Fruit fly (Drosophila melanogaster) whole organism, embryonic: Measurements from ENCODE around the gene Acat1.
A peak's percentile ranks its signal among the peaks of the same experiment; 100 is the strongest.

Experiments
- CG11560 ChIP-seq: fragments of 200-800 bp; sonication (Bioruptor generic); IDR thresholded peaks from 3 replicates; pipeline ENCODE4 v1.3.6; 2022; ENCODE audit warnings: missing biosample characterization, missing genetic modification characterization
- CG14050 ChIP-seq: fragments of 200-800 bp; sonication (Bioruptor generic); IDR thresholded peaks from 3 replicates; pipeline ENCODE4 v1.3.6; 2022; ENCODE audit warnings: missing biosample characterization, missing genetic modification characterization
- CG1529 ChIP-seq: fragments of 200-800 bp; sonication (Bioruptor generic); optimal IDR thresholded peaks from 3 replicates; lab custom pipeline; 2018; ENCODE audit warnings: missing biosample characterization, missing genetic modification characterization
- CG16779 ChIP-seq: fragments of 200-800 bp; sonication (Bioruptor generic); IDR thresholded peaks from 2 replicates; pipeline ENCODE4 v1.3.6; 2022; ENCODE audit warnings: missing biosample characterization, missing genetic modification characterization
- CG17568 ChIP-seq: fragments of 200-800 bp; sonication (Bioruptor generic); optimal IDR thresholded peaks from 2 replicates; lab custom pipeline; 2018; ENCODE audit warnings: missing biosample characterization, mild to moderate bottlenecking, missing genetic modification characterization, moderate library complexity
- CG17912 ChIP-seq: fragments of 200-800 bp; sonication (Bioruptor generic); optimal IDR thresholded peaks from 2 replicates; lab custom pipeline; 2018; ENCODE audit warnings: missing biosample characterization, mild to moderate bottlenecking, missing genetic modification characterization
- CG2116 ChIP-seq: fragments of 200-800 bp; sonication (Bioruptor generic); optimal IDR thresholded peaks from 3 replicates; lab custom pipeline; 2018; ENCODE audit warnings: missing biosample characterization, mild to moderate bottlenecking, missing genetic modification characterization
- CG2889 ChIP-seq: fragments of 200-800 bp; sonication (Bioruptor generic); IDR thresholded peaks from 3 replicates; pipeline ENCODE4 v1.3.6; 2022; ENCODE audit warnings: missing biosample characterization, missing genetic modification characterization
- CG30020 ChIP-seq: fragments of 200-800 bp; optimal IDR thresholded peaks from 2 replicates; lab custom pipeline; 2019; ENCODE audit warnings: missing biosample characterization, mild to moderate bottlenecking, missing genetic modification characterization, moderate library complexity
- CG32772 ChIP-seq: fragments of 200-800 bp; sonication (Bioruptor generic); IDR thresholded peaks from 2 replicates; pipeline ENCODE4 v1.3.6; 2022; ENCODE audit warnings: missing biosample characterization, missing genetic modification characterization
- CG3838 ChIP-seq: fragments of 200-800 bp; sonication (Bioruptor generic); optimal IDR thresholded peaks from 3 replicates; lab custom pipeline; 2016; ENCODE audit warnings: missing biosample characterization, missing genetic modification characterization
- CG3995 ChIP-seq: fragments of 200-800 bp; sonication (Bioruptor generic); optimal IDR thresholded peaks from 3 replicates; lab custom pipeline; 2016; ENCODE audit warnings: missing biosample characterization, missing genetic modification characterization
- CG42726 ChIP-seq: fragments of 200-800 bp; sonication (Bioruptor generic); IDR thresholded peaks from 2 replicates; pipeline ENCODE4 v1.3.6; 2022; ENCODE audit warnings: missing biosample characterization, missing genetic modification characterization; ENCODE audit not compliant: partially characterized antibody
- CG4820 ChIP-seq: fragments of 200-800 bp; sonication (Bioruptor generic); optimal IDR thresholded peaks from 3 replicates; lab custom pipeline; 2016; ENCODE audit warnings: missing biosample characterization, missing genetic modification characterization
- CG6765 ChIP-seq: fragments of 200-800 bp; sonication (Bioruptor generic); optimal IDR thresholded peaks from 3 replicates; lab custom pipeline; 2017; ENCODE audit warnings: missing biosample characterization, mild to moderate bottlenecking, missing genetic modification characterization
- CG7839 ChIP-seq: fragments of 200-800 bp; sonication (Bioruptor generic); optimal IDR thresholded peaks from 3 replicates; lab custom pipeline; 2018; ENCODE audit warnings: missing biosample characterization, mild to moderate bottlenecking, missing genetic modification characterization, moderate library complexity
- CG7963 ChIP-seq: fragments of 200-800 bp; sonication (Bioruptor generic); IDR thresholded peaks from 3 replicates; pipeline ENCODE4 v1.3.6; 2022; ENCODE audit warnings: missing biosample characterization, missing genetic modification characterization; ENCODE audit not compliant: partially characterized antibody
- CG9609 ChIP-seq: fragments of 200-800 bp; sonication (Bioruptor generic); optimal IDR thresholded peaks from 3 replicates; lab custom pipeline; 2016; ENCODE audit warnings: missing biosample characterization, missing genetic modification characterization
- Chrac-16 ChIP-seq: fragments of 200-800 bp; sonication (Bioruptor generic); optimal IDR thresholded peaks from 3 replicates; lab custom pipeline; 2016; ENCODE audit warnings: missing biosample characterization, missing genetic modification characterization
- Doc2 ChIP-seq: fragments of 200-800 bp; sonication (Bioruptor generic); IDR thresholded peaks from 2 replicates; pipeline ENCODE4 v1.3.6; 2022; ENCODE audit warnings: missing biosample characterization, missing genetic modification characterization
- Drgx ChIP-seq: fragments of 200-800 bp; sonication (Bioruptor generic); IDR thresholded peaks from 2 replicates; pipeline ENCODE4 v1.3.6; 2022; ENCODE audit warnings: missing biosample characterization, missing genetic modification characterization
- Ets65A ChIP-seq: fragments of 200-800 bp; sonication (Bioruptor generic); peaks from one replicate; lab custom pipeline; 2016; ENCODE audit warnings: missing biosample characterization, missing genetic modification characterization
- HmgD ChIP-seq: fragments of 200-800 bp; sonication (Bioruptor generic); optimal IDR thresholded peaks from 3 replicates; lab custom pipeline; 2016; ENCODE audit warnings: missing biosample characterization, missing genetic modification characterization
- Mad ChIP-seq: fragments of 200-800 bp; sonication (Bioruptor generic); optimal IDR thresholded peaks from 2 replicates; lab custom pipeline; 2016; ENCODE audit warnings: missing biosample characterization, missing genetic modification characterization
- NK7.1 ChIP-seq: fragments of 200-800 bp; sonication (Bioruptor generic); optimal IDR thresholded peaks from 3 replicates; lab custom pipeline; 2016; ENCODE audit warnings: missing biosample characterization, missing genetic modification characterization
- Optix ChIP-seq: fragments of 200-800 bp; sonication (Bioruptor generic); IDR thresholded peaks from 3 replicates; pipeline ENCODE4 v1.3.6; 2022; ENCODE audit warnings: missing biosample characterization, missing genetic modification characterization
- Ravus ChIP-seq: fragments of 200-800 bp; sonication (Bioruptor generic); IDR thresholded peaks from 2 replicates; pipeline ENCODE4 v1.3.6; 2022; ENCODE audit warnings: missing biosample characterization, missing genetic modification characterization
- Trl ChIP-seq, 3 experiments: fragments of >200 bp in 2 of 3; fragments of 200-800 bp in 1 of 3; sonication (Bioruptor generic) in 1 of 3; optimal IDR thresholded peaks; 2 replicates in 1 of 3; 3 replicates in 2 of 3; lab custom pipeline; 2016 to 2017; ENCODE audit warnings: missing biosample characterization in 1 of 3, missing genetic modification characterization in 1 of 3
- ac ChIP-seq: fragments of 200-800 bp; sonication (Bioruptor generic); optimal IDR thresholded peaks from 3 replicates; lab custom pipeline; 2017; ENCODE audit warnings: missing biosample characterization, mild to moderate bottlenecking, missing genetic modification characterization
- ash1 ChIP-seq: fragments of 200-800 bp; sonication (Bioruptor generic); optimal IDR thresholded peaks from 2 replicates; lab custom pipeline; 2018; ENCODE audit warnings: missing biosample characterization, mild to moderate bottlenecking, missing genetic modification characterization
- bowl ChIP-seq: fragments of 200-800 bp; sonication (Bioruptor generic); IDR thresholded peaks from 2 replicates; pipeline ENCODE4 v1.3.6; 2022; ENCODE audit warnings: missing biosample characterization, missing genetic modification characterization
- bsh ChIP-seq, 2 experiments: fragments of 200-800 bp; sonication (Bioruptor generic); optimal IDR thresholded peaks; 2 replicates each; lab custom pipeline; 2017 to 2018; ENCODE audit warnings: mild to moderate bottlenecking in 2 of 2, missing biosample characterization in 2 of 2, missing genetic modification characterization in 2 of 2, moderate library complexity in 1 of 2
- chif ChIP-seq, 2 experiments: fragments of 200-800 bp; sonication (Bioruptor generic); optimal IDR thresholded peaks; 3 replicates each; lab custom pipeline; 2016; ENCODE audit warnings: missing biosample characterization in 2 of 2, missing genetic modification characterization in 2 of 2
- croc ChIP-seq: fragments of 200-800 bp; sonication (Bioruptor generic); conservative IDR thresholded peaks from 3 replicates; pipeline ENCODE4 v1.3.6; 2022; ENCODE audit warnings: missing biosample characterization, missing genetic modification characterization
- dmrt11E ChIP-seq: fragments of 200-800 bp; sonication (Bioruptor generic); optimal IDR thresholded peaks from 3 replicates; lab custom pipeline; 2018; ENCODE audit warnings: missing biosample characterization, mild to moderate bottlenecking, missing genetic modification characterization, moderate library complexity
- gcm2 ChIP-seq: fragments of 200-800 bp; sonication (Bioruptor generic); optimal IDR thresholded peaks from 2 replicates; lab custom pipeline; 2016; ENCODE audit warnings: missing biosample characterization, missing genetic modification characterization
- gt ChIP-seq: fragments of 200-800 bp; sonication (Bioruptor generic); IDR thresholded peaks from 2 replicates; pipeline ENCODE4 v1.3.6; 2022; ENCODE audit warnings: missing biosample characterization, missing genetic modification characterization
- jigr1 ChIP-seq: fragments of 200-800 bp; sonication (Bioruptor generic); IDR thresholded peaks from 3 replicates; pipeline ENCODE4 v1.3.6; 2022; ENCODE audit warnings: missing biosample characterization, missing genetic modification characterization
- knrl ChIP-seq: fragments of 200-800 bp; sonication (Bioruptor generic); IDR thresholded peaks from 3 replicates; pipeline ENCODE4 v1.3.6; 2022; ENCODE audit warnings: missing biosample characterization, missing genetic modification characterization; ENCODE audit not compliant: partially characterized antibody
- mam ChIP-seq: fragments of 200-800 bp; sonication (Bioruptor generic); optimal IDR thresholded peaks from 3 replicates; lab custom pipeline; 2016; ENCODE audit warnings: missing biosample characterization, missing genetic modification characterization
- pan ChIP-seq, 4 experiments: fragments of >200 bp in 3 of 4; fragments of 200-800 bp in 1 of 4; sonication (Bioruptor generic) in 1 of 4; optimal IDR thresholded peaks in 3 of 4; IDR thresholded peaks in 1 of 4; 2 replicates each; pipeline versions ENCODE4 v1.3.6 to Lab custom; 2017 to 2022; ENCODE audit warnings: missing biosample characterization in 2 of 4, missing genetic modification characterization in 2 of 4, mixed read lengths in 1 of 4
- pnt ChIP-seq: fragments of 200-800 bp; sonication (Bioruptor generic); optimal IDR thresholded peaks from 3 replicates; lab custom pipeline; 2016; ENCODE audit warnings: missing biosample characterization, missing genetic modification characterization
- prd ChIP-seq, 3 experiments: fragments of >200 bp in 2 of 3; fragments of 200-800 bp in 1 of 3; sonication (Bioruptor generic) in 1 of 3; optimal IDR thresholded peaks in 2 of 3; IDR thresholded peaks in 1 of 3; 2 replicates in 2 of 3; 3 replicates in 1 of 3; pipeline versions ENCODE4 v1.3.6 to Lab custom; 2017 to 2022; ENCODE audit warnings: missing biosample characterization in 1 of 3, missing genetic modification characterization in 1 of 3
- pum ChIP-seq: fragments of 200-800 bp; sonication (Bioruptor generic); optimal IDR thresholded peaks from 2 replicates; lab custom pipeline; 2016; ENCODE audit warnings: missing biosample characterization, missing genetic modification characterization
- salm ChIP-seq: fragments of 200-800 bp; sonication (Bioruptor generic); optimal IDR thresholded peaks from 2 replicates; lab custom pipeline; 2018; ENCODE audit warnings: missing biosample characterization, mild to moderate bottlenecking, missing genetic modification characterization
- sens ChIP-seq: fragments of 200-800 bp; sonication (Bioruptor generic); peaks from one replicate; lab custom pipeline; 2016; ENCODE audit warnings: missing biosample characterization, missing genetic modification characterization
- sqz ChIP-seq: fragments of 200-800 bp; sonication (Bioruptor generic); optimal IDR thresholded peaks from 3 replicates; lab custom pipeline; 2018; ENCODE audit warnings: missing biosample characterization, mild to moderate bottlenecking, missing genetic modification characterization
- tll ChIP-seq, 2 experiments: fragments of 200-800 bp in 1 of 2; fragments of >200 bp in 1 of 2; sonication (Bioruptor generic) in 1 of 2; optimal IDR thresholded peaks; 2 replicates each; lab custom pipeline; 2017 to 2019; ENCODE audit warnings: missing biosample characterization in 2 of 2, missing genetic modification characterization in 2 of 2, mild to moderate bottlenecking in 1 of 2, moderate library complexity in 1 of 2
- tna ChIP-seq: fragments of 200-800 bp; sonication (Bioruptor generic); IDR thresholded peaks from 2 replicates; pipeline ENCODE4 v1.3.6; 2022; ENCODE audit warnings: missing biosample characterization, missing genetic modification characterization; ENCODE audit not compliant: partially characterized antibody
- z ChIP-seq: fragments of 200-800 bp; sonication (Bioruptor generic); IDR thresholded peaks from 3 replicates; pipeline ENCODE4 v1.3.6; 2022; ENCODE audit warnings: missing biosample characterization, missing genetic modification characterization

Gene Acat1

dm6 chrX:7892539-7892899 is 3.9 kb upstream of the Acat1 start (continued):
- TF ChIP-seq bowl (GFP tag; lab: Robert Waterston, UW) (no peak), bsh (GFP tag; optimal IDR thresholded peaks at IDR 0.05; lab: Kevin White, UChicago) (peak; percentile 15 to 23), prd (optimal IDR thresholded peaks at IDR 0.05; lab: Kevin White, UChicago) (no peak), prd (GFP tag; IDR thresholded peaks at IDR 0.05; lab: Robert Waterston, UW) (peak; percentile 64; the same call in 2 of the 3 replicates), Chrac-16 (GFP tag; lab: Kevin White, UChicago) (peak; percentile 4), CG4820 (GFP tag; lab: Kevin White, UChicago) (no peak), NK7.1 (GFP tag; lab: Kevin White, UChicago) (no peak), gcm2 (GFP tag; lab: Kevin White, UChicago) (no peak), CG3838 (GFP tag; lab: Kevin White, UChicago) (no peak), pnt (GFP tag; lab: Kevin White, UChicago) (no peak), Mad (no peak), chif (GFP tag; optimal IDR thresholded peaks at IDR 0.05; lab: Kevin White, UChicago) (peak in 1 of 2 experiments; percentile 25), CG7839 (tag; lab: Kevin White, UChicago) (peak; percentile 1), Ets65A (GFP tag; lab: Kevin White, UChicago) (peak; percentile 10), jigr1 (GFP tag; lab: Robert Waterston, UW) (no peak), tna (no peak), CG2116 (no peak), croc (GFP tag; lab: Robert Waterston, UW) (no peak), Optix (GFP tag; lab: Robert Waterston, UW) (no peak), CG6765 (GFP tag; lab: Kevin White, UChicago) (no peak), z (GFP tag; lab: Robert Waterston, UW) (no peak), CG17912 (GFP tag; lab: Kevin White, UChicago) (no peak), HmgD (GFP tag; lab: Kevin White, UChicago) (no peak), CG11560 (no peak), mam (GFP tag; lab: Kevin White, UChicago) (no peak), salm (tag; lab: Kevin White, UChicago) (no peak), sqz (GFP tag; lab: Kevin White, UChicago) (no peak), CG3995 (no peak), CG7963 (GFP tag; lab: Robert Waterston, UW) (no peak), CG30020 (tag; lab: Kevin White, UChicago) (no peak), dmrt11E (peak; percentile 53), pan (optimal IDR thresholded peaks at IDR 0.05; lab: Kevin White, UChicago) (no peak), pan (GFP tag; optimal IDR thresholded peaks at IDR 0.05 in 1 of 2, IDR thresholded peaks at IDR 0.05 in 1 of 2) (no peak), Doc2 (no peak), CG14050 (GFP tag; lab: Robert Waterston, UW) (no peak), Ravus (GFP tag; lab: Robert Waterston, UW) (no peak), tll (GFP tag; optimal IDR thresholded peaks at IDR 0.05; lab: Kevin White, UChicago) (no peak), CG17568 (GFP tag; lab: Kevin White, UChicago) (no peak), pum (no peak), knrl (GFP tag; lab: Robert Waterston, UW) (no peak), Drgx (0 out of 2 replicates have a peak, but pooled peaks have one; percentile 28), CG16779 (GFP tag; lab: Robert Waterston, UW) (no peak), CG9609 (GFP tag; lab: Kevin White, UChicago) (no peak), sens (GFP tag; lab: Kevin White, UChicago) (peak; percentile 81), CG2889 (no peak), CG42726 (GFP tag; lab: Robert Waterston, UW) (no peak), ac (GFP tag; lab: Kevin White, UChicago) (peak; percentile 35), Trl (optimal IDR thresholded peaks at IDR 0.05; lab: Kevin White, UChicago) (no peak), Trl (GFP tag; optimal IDR thresholded peaks at IDR 0.05; lab: Kevin White, UChicago) (no peak), CG1529 (GFP tag; lab: Kevin White, UChicago) (no peak), gt (no peak), ash1 (GFP tag; lab: Kevin White, UChicago) (no peak), CG32772 (GFP tag; lab: Robert Waterston, UW) (no peak)
